Worm (Caenorhabditis elegans) whole organism, young adult: Measurements from ENCODE around the gene hpo-33.

Source experiments
- B0261.1 ChIP-seq: sonication (generic microtip); optimal IDR thresholded peaks from 2 replicates; lab custom pipeline; 2016; ENCODE audit warnings: mild to moderate bottlenecking, missing genetic modification characterization, moderate library complexity, missing compliant biosample characterization
- C17E4.6 ChIP-seq: fragments of 200-800 bp; sonication (Bioruptor generic); IDR thresholded peaks from 2 replicates; pipeline ENCODE4 v1.3.6; 2022; ENCODE audit warnings: missing genetic modification reagents, missing genetic modification characterization, missing compliant biosample characterization
- F39B2.1 ChIP-seq: fragments of 200-800 bp; sonication (Bioruptor generic); IDR thresholded peaks from 2 replicates; pipeline ENCODE4 v1.3.6; 2022; ENCODE audit warnings: missing genetic modification reagents, missing genetic modification characterization, missing compliant biosample characterization
- F55B11.4 ChIP-seq: sonication (generic microtip); optimal IDR thresholded peaks from 2 replicates; lab custom pipeline; 2016; ENCODE audit warnings: missing compliant biosample characterization, missing genetic modification characterization, borderline replicate concordance; ENCODE audit not compliant: insufficient read depth
- K12H6.12 ChIP-seq: fragments of 200-800 bp; sonication (Bioruptor generic); optimal IDR thresholded peaks from 2 replicates; lab custom pipeline; 2018; ENCODE audit warnings: mild to moderate bottlenecking, missing genetic modification characterization, missing compliant biosample characterization
- T26A5.8 ChIP-seq: sonication (generic microtip); optimal IDR thresholded peaks from 2 replicates; lab custom pipeline; 2016; ENCODE audit warnings: missing genetic modification characterization, missing compliant biosample characterization
- Y56A3A.18 ChIP-seq: fragments of 200-800 bp; sonication (Bioruptor generic); IDR thresholded peaks from 2 replicates; pipeline ENCODE4 v1.3.6; 2022; ENCODE audit warnings: missing genetic modification reagents, missing genetic modification characterization, missing compliant biosample characterization
- Y79H2A.3 ChIP-seq: fragments of 200-800 bp; sonication (Bioruptor generic); conservative IDR thresholded peaks from 2 replicates; pipeline ENCODE4 v1.3.6; 2022; ENCODE audit warnings: missing genetic modification reagents, missing genetic modification characterization, missing compliant biosample characterization
- ZK185.1 ChIP-seq: sonication (generic microtip); optimal IDR thresholded peaks from 2 replicates; lab custom pipeline; 2016; ENCODE audit warnings: mild to moderate bottlenecking, missing genetic modification characterization, missing compliant biosample characterization; ENCODE audit not compliant: poor library complexity, severe bottlenecking
- aptf-2 ChIP-seq: fragments of 200-800 bp; sonication (Bioruptor generic); conservative IDR thresholded peaks from 2 replicates; pipeline ENCODE4 v1.3.6; 2022; ENCODE audit warnings: missing genetic modification reagents, missing genetic modification characterization, missing compliant biosample characterization
- attf-5 ChIP-seq: fragments of 200-800 bp; sonication (Bioruptor generic); optimal IDR thresholded peaks from 2 replicates; lab custom pipeline; 2018; ENCODE audit warnings: mild to moderate bottlenecking, missing genetic modification characterization, missing compliant biosample characterization
- bed-1 ChIP-seq: fragments of 200-800 bp; sonication (Bioruptor generic); IDR thresholded peaks from 2 replicates; pipeline ENCODE4 v1.3.6; 2022; ENCODE audit warnings: missing genetic modification reagents, missing genetic modification characterization, missing compliant biosample characterization
- ceh-100 ChIP-seq: fragments of 200-800 bp; sonication (Bioruptor generic); IDR thresholded peaks from 2 replicates; pipeline ENCODE4 v1.3.6; 2022; ENCODE audit warnings: missing genetic modification reagents, missing genetic modification characterization, missing compliant biosample characterization
- ceh-58 ChIP-seq: fragments of 200-800 bp; sonication (Bioruptor generic); IDR thresholded peaks from 2 replicates; pipeline ENCODE4 v1.3.6; 2022; ENCODE audit warnings: missing genetic modification characterization, missing compliant biosample characterization
- ceh-79 ChIP-seq: sonication (generic microtip); optimal IDR thresholded peaks from 2 replicates; lab custom pipeline; 2017; ENCODE audit warnings: mild to moderate bottlenecking, missing genetic modification characterization, missing compliant biosample characterization
- dox-1 ChIP-seq: fragments of 200-800 bp; sonication (Bioruptor generic); IDR thresholded peaks from 2 replicates; pipeline ENCODE4 v1.3.6; 2022; ENCODE audit warnings: missing genetic modification reagents, missing genetic modification characterization, missing compliant biosample characterization
- dpl-1 ChIP-seq: fragments of 150-350 bp; optimal IDR thresholded peaks from 2 replicates; lab custom pipeline; 2014; ENCODE audit warnings: missing biosample characterization, missing genetic modification reagents, missing genetic modification characterization
- egl-44 ChIP-seq: fragments of 200-800 bp; sonication (Bioruptor generic); IDR thresholded peaks from 2 replicates; pipeline ENCODE4 v1.3.6; 2022; ENCODE audit warnings: missing genetic modification reagents, missing genetic modification characterization, missing compliant biosample characterization
- ets-4 ChIP-seq: fragments of 200-800 bp; sonication (Bioruptor generic); optimal IDR thresholded peaks from 2 replicates; lab custom pipeline; 2018; ENCODE audit warnings: mild to moderate bottlenecking, missing genetic modification characterization, missing compliant biosample characterization
- hlh-12 ChIP-seq: sonication (generic microtip); optimal IDR thresholded peaks from 2 replicates; lab custom pipeline; 2016; ENCODE audit warnings: missing genetic modification characterization, missing compliant biosample characterization
- let-526 ChIP-seq: fragments of 200-800 bp; sonication (Bioruptor generic); IDR thresholded peaks from 2 replicates; pipeline ENCODE4 v1.3.6; 2022; ENCODE audit warnings: missing genetic modification reagents, missing genetic modification characterization, missing compliant biosample characterization
- madf-3 ChIP-seq: fragments of 200-800 bp; sonication (Bioruptor generic); IDR thresholded peaks from 2 replicates; pipeline ENCODE4 v1.3.6; 2022; ENCODE audit warnings: missing genetic modification reagents, missing genetic modification characterization, missing compliant biosample characterization
- mel-28 ChIP-seq: sonication (generic microtip); optimal IDR thresholded peaks from 2 replicates; lab custom pipeline; 2016; ENCODE audit warnings: borderline replicate concordance, mild to moderate bottlenecking, missing genetic modification characterization, missing compliant biosample characterization
- mxl-1 ChIP-seq: sonication (generic microtip); optimal IDR thresholded peaks from 2 replicates; lab custom pipeline; 2016; ENCODE audit warnings: missing genetic modification characterization, missing compliant biosample characterization
- nfya-2 ChIP-seq: fragments of 200-800 bp; sonication (Bioruptor generic); IDR thresholded peaks from 2 replicates; pipeline ENCODE4 v1.3.6; 2022; ENCODE audit warnings: missing genetic modification reagents, missing genetic modification characterization, missing compliant biosample characterization
- nhr-80 ChIP-seq: sonication (generic microtip); optimal IDR thresholded peaks from 2 replicates; lab custom pipeline; 2016; ENCODE audit warnings: missing genetic modification characterization, missing compliant biosample characterization
- pbrm-1 ChIP-seq: fragments of 200-800 bp; sonication (Bioruptor generic); IDR thresholded peaks from 2 replicates; pipeline ENCODE4 v1.3.6; 2022; ENCODE audit warnings: missing genetic modification reagents, missing genetic modification characterization, missing compliant biosample characterization
- pha-4 ChIP-seq: fragments of 150-350 bp; sonication (generic microtip); optimal IDR thresholded peaks from 2 replicates; lab custom pipeline; 2014; ENCODE audit warnings: missing biosample characterization, missing genetic modification reagents, missing genetic modification characterization
- rcor-1 ChIP-seq: fragments of 200-800 bp; sonication (Bioruptor generic); IDR thresholded peaks from 2 replicates; pipeline ENCODE4 v1.3.6; 2022; ENCODE audit warnings: missing genetic modification reagents, missing genetic modification characterization, missing compliant biosample characterization
- rec-8 ChIP-seq, 2 experiments: sonication (generic microtip); optimal IDR thresholded peaks; 2 replicates each; lab custom pipeline; 2016; ENCODE audit warnings: mild to moderate bottlenecking in 2 of 2, missing genetic modification characterization in 2 of 2, missing genetic modification reagents in 2 of 2, missing genotype in 2 of 2, missing biosample characterization in 1 of 2, missing compliant biosample characterization in 1 of 2, moderate library complexity in 1 of 2
- sdz-38 ChIP-seq: sonication (generic microtip); optimal IDR thresholded peaks from 2 replicates; lab custom pipeline; 2016; ENCODE audit warnings: missing genotype, missing genetic modification characterization, missing compliant biosample characterization
- sea-2 ChIP-seq: fragments of 200-800 bp; sonication (Bioruptor generic); IDR thresholded peaks from 2 replicates; pipeline ENCODE4 v1.3.6; 2022; ENCODE audit warnings: missing genetic modification characterization, missing compliant biosample characterization
- snpc-1.1 ChIP-seq: sonication (generic microtip); optimal IDR thresholded peaks from 2 replicates; lab custom pipeline; 2017; ENCODE audit warnings: missing genetic modification characterization, mild to moderate bottlenecking, missing compliant biosample characterization, antibody characterized with exemption, moderate library complexity, missing genotype, missing genetic modification reagents; ENCODE audit not compliant: insufficient read depth
- somi-1 ChIP-seq: fragments of 200-800 bp; sonication (Bioruptor generic); optimal IDR thresholded peaks from 2 replicates; lab custom pipeline; 2018; ENCODE audit warnings: mild to moderate bottlenecking, missing genetic modification characterization, missing compliant biosample characterization
- unc-130 ChIP-seq: sonication (generic microtip); optimal IDR thresholded peaks from 2 replicates; lab custom pipeline; 2016; ENCODE audit warnings: missing genetic modification reagents, missing genetic modification characterization, missing compliant biosample characterization
- zfh-2 ChIP-seq: fragments of 200-800 bp; sonication (Bioruptor generic); conservative IDR thresholded peaks from 2 replicates; pipeline ENCODE4 v1.3.6; 2022; ENCODE audit warnings: missing genetic modification reagents, missing genetic modification characterization, missing compliant biosample characterization
- zim-3 ChIP-seq: sonication (generic microtip); optimal IDR thresholded peaks from 2 replicates; lab custom pipeline; 2017; ENCODE audit warnings: mild to moderate bottlenecking, missing genetic modification characterization, moderate library complexity, missing compliant biosample characterization
- ztf-25 ChIP-seq: fragments of 200-800 bp; sonication (Bioruptor generic); IDR thresholded peaks from 2 replicates; pipeline ENCODE4 v1.3.6; 2022; ENCODE audit warnings: missing genetic modification reagents, missing genetic modification characterization, missing compliant biosample characterization

The hpo-33 gene

DNA sequence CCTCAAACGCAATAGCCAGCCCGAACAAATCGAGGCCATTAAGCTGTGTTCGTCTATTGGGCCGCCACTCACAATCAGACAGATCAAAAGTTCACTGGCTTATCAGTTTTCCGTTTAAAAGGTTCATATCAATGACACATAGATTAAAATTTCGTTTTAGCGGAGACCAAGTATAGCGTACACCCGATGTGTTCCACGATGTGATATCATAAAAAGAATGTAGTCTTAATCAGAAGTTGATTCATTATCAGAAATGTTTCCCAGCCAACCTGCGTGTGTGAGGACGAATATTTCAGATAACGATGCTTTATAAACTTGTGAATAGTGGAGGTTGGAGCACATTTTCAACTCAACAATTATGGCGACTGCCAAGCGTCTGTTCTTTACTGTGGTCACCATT lies 28.3 kb upstream of the hpo-33 start, which contains the start of gene clc-13:
Gene clc-13, plus strand, starts transcription at position 359 of the 400 bp plus-strand sequence.
- TF ChIP-seq nhr-80 (peak; percentile 44), ets-4 (peak; percentile 20), dox-1 (GFP tag; lab: Robert Waterston, UW) (0 out of 2 replicates have a peak, but pooled peaks have one; percentile 28), aptf-2 (no peak)

DNA sequence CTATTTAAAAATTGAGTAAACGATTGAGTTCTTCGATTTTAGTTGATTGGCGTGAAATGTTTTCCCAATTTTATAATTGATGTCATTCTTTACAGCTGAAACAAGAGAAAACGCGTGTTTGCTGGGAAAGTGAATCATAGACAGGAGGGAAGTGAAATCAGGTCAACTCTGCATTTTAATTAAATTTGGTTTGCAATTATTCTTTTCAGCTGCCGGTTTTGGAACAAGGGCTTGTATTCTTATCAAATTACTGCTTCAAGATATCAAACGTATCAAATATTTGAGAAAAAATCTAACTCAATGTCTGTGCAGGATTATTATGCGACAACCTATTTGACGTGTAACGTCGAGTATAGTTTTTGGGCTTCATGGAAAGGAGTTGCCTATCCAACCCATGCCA lies 25.6 kb upstream of the hpo-33 start, which contains the start of gene srh-97:
Gene srh-97, plus strand, starts transcription at position 301 of the 400 bp plus-strand sequence.
- no peak for TF ChIP-seq Y56A3A.18 (GFP tag; lab: Robert Waterston, UW)
- TF ChIP-seq mel-28, result no peak
- TF ChIP-seq egl-44 (GFP tag; lab: Robert Waterston, UW), result no peak
- no peak for TF ChIP-seq T26A5.8
- TF ChIP-seq zim-3 (tag; lab: Kevin White, UChicago), result no peak
- no peak for TF ChIP-seq ZK185.1 (tag; lab: Kevin White, UChicago)
- no peak for TF ChIP-seq dpl-1 (GFP tag; lab: Kevin White, UChicago)
- no peak for TF ChIP-seq somi-1 (GFP tag; lab: Kevin White, UChicago)
- TF ChIP-seq rec-8 (tag; optimal IDR thresholded peaks at IDR 0.05; lab: Kevin White, UChicago), result no peak
- TF ChIP-seq ceh-79 (tag; lab: Kevin White, UChicago), result no peak
- no peak for TF ChIP-seq F39B2.1

- no peak for TF ChIP-seq B0261.1 (tag; lab: Kevin White, UChicago)
- no peak for TF ChIP-seq madf-3 (GFP tag; lab: Robert Waterston, UW)
- no peak for TF ChIP-seq bed-1 (GFP tag; lab: Robert Waterston, UW)
- no peak for TF ChIP-seq Y79H2A.3
- no peak for TF ChIP-seq ceh-100
- TF ChIP-seq K12H6.12, result no peak
- no peak for TF ChIP-seq hlh-12 (tag; lab: Kevin White, UChicago)
- no peak for TF ChIP-seq pha-4 (tag; lab: Kevin White, UChicago)
- no peak for TF ChIP-seq C17E4.6 (GFP tag; lab: Robert Waterston, UW)
- TF ChIP-seq sea-2, result no peak
- no peak for TF ChIP-seq mxl-1
- TF ChIP-seq snpc-1.1 (tag; lab: Kevin White, UChicago), result no peak
- no peak for TF ChIP-seq ztf-25 (GFP tag; lab: Robert Waterston, UW)
- TF ChIP-seq ceh-58 (GFP tag; lab: Robert Waterston, UW), result no peak
- no peak for TF ChIP-seq unc-130 (GFP tag; lab: Kevin White, UChicago)
- TF ChIP-seq F55B11.4 (tag; lab: Kevin White, UChicago), result no peak
- TF ChIP-seq zfh-2 (GFP tag; lab: Robert Waterston, UW), result no peak
Observed at ce11 chrV:17019690-17020089, 22.7 kb upstream of the hpo-33 start, which contains the start of gene F49H6.17. F49H6.17 (plus strand) TSS chrV:17019990.

ce11 chrV:17021361-17021760 lies 21.0 kb upstream of the hpo-33 start, which contains the start of gene F49H6.12:
F49H6.12 (minus strand) TSS chrV:17021461.
- TF ChIP-seq pbrm-1 (GFP tag; lab: Robert Waterston, UW), result no peak
- no peak for TF ChIP-seq attf-5 (GFP tag; lab: Kevin White, UChicago)
- no peak for TF ChIP-seq rcor-1 (GFP tag; lab: Robert Waterston, UW)
- no peak for TF ChIP-seq F39B2.1
- TF ChIP-seq nfya-2 (GFP tag; lab: Robert Waterston, UW), result no peak
- TF ChIP-seq unc-130 (GFP tag; lab: Kevin White, UChicago), result no peak
- no peak for TF ChIP-seq let-526 (GFP tag; lab: Robert Waterston, UW)
- no peak for TF ChIP-seq ets-4
- no peak for TF ChIP-seq snpc-1.1 (tag; lab: Kevin White, UChicago)
- no peak for TF ChIP-seq sdz-38
- no peak for TF ChIP-seq mxl-1
- TF ChIP-seq, all 124 proteins: peak for 0
